Fruit fly (Drosophila melanogaster) whole organism, embryonic: ENCODE data around the gene Tim9b.
A peak's percentile ranks its signal among the peaks of the same experiment; 100 is the strongest.

Experiments used
- CG10321 ChIP-seq: fragments of 200-800 bp; sonication (Bioruptor generic); IDR thresholded peaks from 2 replicates; pipeline ENCODE4 v1.3.6; 2022; ENCODE audit warnings: missing biosample characterization, missing genetic modification characterization
- CG10565 ChIP-seq: fragments of 200-800 bp; sonication (Bioruptor generic); optimal IDR thresholded peaks from 3 replicates; lab custom pipeline; 2016; ENCODE audit warnings: missing biosample characterization, mild to moderate bottlenecking, missing genetic modification characterization
- CG11456 ChIP-seq: fragments of 200-800 bp; sonication (Bioruptor generic); IDR thresholded peaks from 3 replicates; pipeline ENCODE4 v1.3.6; 2022; ENCODE audit warnings: missing biosample characterization, missing genetic modification characterization
- CG11560 ChIP-seq: fragments of 200-800 bp; sonication (Bioruptor generic); IDR thresholded peaks from 3 replicates; pipeline ENCODE4 v1.3.6; 2022; ENCODE audit warnings: missing biosample characterization, missing genetic modification characterization
- CG1233 ChIP-seq: fragments of 200-800 bp; sonication (Bioruptor generic); optimal IDR thresholded peaks from 4 replicates; lab custom pipeline; 2018; ENCODE audit warnings: missing biosample characterization, mild to moderate bottlenecking, missing genetic modification characterization
- CG15479 ChIP-seq: fragments of 200-800 bp; sonication (Bioruptor generic); optimal IDR thresholded peaks from 3 replicates; lab custom pipeline; 2019; ENCODE audit warnings: missing biosample characterization, mild to moderate bottlenecking, missing genetic modification characterization, moderate library complexity
- CG15601 ChIP-seq: fragments of 200-800 bp; sonication (Bioruptor generic); optimal IDR thresholded peaks from 3 replicates; lab custom pipeline; 2019; ENCODE audit warnings: missing biosample characterization, mild to moderate bottlenecking, missing genetic modification characterization, moderate library complexity
- CG1603 ChIP-seq: fragments of 200-800 bp; sonication (Bioruptor generic); optimal IDR thresholded peaks from 2 replicates; lab custom pipeline; 2019; ENCODE audit warnings: missing biosample characterization, mild to moderate bottlenecking, missing genetic modification characterization, moderate library complexity
- CG17359 ChIP-seq: fragments of 200-800 bp; sonication (Bioruptor generic); optimal IDR thresholded peaks from 3 replicates; lab custom pipeline; 2018; ENCODE audit warnings: missing biosample characterization, mild to moderate bottlenecking, missing genetic modification characterization, moderate library complexity
- CG17361 ChIP-seq: fragments of 200-800 bp; sonication (Bioruptor generic); IDR thresholded peaks from 3 replicates; pipeline ENCODE4 v1.3.6; 2022; ENCODE audit warnings: missing biosample characterization, missing genetic modification characterization
- CG2120 ChIP-seq: fragments of 200-800 bp; sonication (Bioruptor generic); optimal IDR thresholded peaks from 3 replicates; lab custom pipeline; 2016; ENCODE audit warnings: missing biosample characterization, missing genetic modification characterization
- CG2712 ChIP-seq: fragments of 200-800 bp; optimal IDR thresholded peaks from 3 replicates; lab custom pipeline; 2019; ENCODE audit warnings: missing biosample characterization, mild to moderate bottlenecking, missing genetic modification characterization, moderate library complexity
- CG2889 ChIP-seq: fragments of 200-800 bp; sonication (Bioruptor generic); IDR thresholded peaks from 3 replicates; pipeline ENCODE4 v1.3.6; 2022; ENCODE audit warnings: missing biosample characterization, missing genetic modification characterization
- CG31224 ChIP-seq: fragments of 200-800 bp; sonication (Bioruptor generic); IDR thresholded peaks from 2 replicates; pipeline ENCODE4 v1.3.6; 2022; ENCODE audit warnings: missing biosample characterization, missing genetic modification characterization
- CG4328 ChIP-seq: fragments of 200-800 bp; sonication (Bioruptor generic); optimal IDR thresholded peaks from 3 replicates; lab custom pipeline; 2017; ENCODE audit warnings: missing biosample characterization, missing genetic modification reagents, missing genetic modification characterization
- CG43689 ChIP-seq: fragments of 200-800 bp; sonication (Bioruptor generic); IDR thresholded peaks from 2 replicates; pipeline ENCODE4 v1.3.6; 2022; ENCODE audit warnings: missing biosample characterization, missing genetic modification characterization
- CG4424 ChIP-seq: fragments of 200-800 bp; sonication (Bioruptor generic); optimal IDR thresholded peaks from 3 replicates; lab custom pipeline; 2016; ENCODE audit warnings: missing biosample characterization, missing genetic modification characterization
- CG7839 ChIP-seq: fragments of 200-800 bp; sonication (Bioruptor generic); optimal IDR thresholded peaks from 3 replicates; lab custom pipeline; 2018; ENCODE audit warnings: missing biosample characterization, mild to moderate bottlenecking, missing genetic modification characterization, moderate library complexity
- CG9215 ChIP-seq: fragments of 200-800 bp; sonication (Bioruptor generic); IDR thresholded peaks from 2 replicates; pipeline ENCODE4 v1.3.6; 2022; ENCODE audit warnings: missing biosample characterization, missing genetic modification characterization
- Dip3 ChIP-seq: fragments of 200-800 bp; sonication (Bioruptor generic); optimal IDR thresholded peaks from 3 replicates; lab custom pipeline; 2016; ENCODE audit warnings: missing biosample characterization, missing genetic modification characterization
- Doc2 ChIP-seq: fragments of 200-800 bp; sonication (Bioruptor generic); IDR thresholded peaks from 2 replicates; pipeline ENCODE4 v1.3.6; 2022; ENCODE audit warnings: missing biosample characterization, missing genetic modification characterization
- ERR ChIP-seq: fragments of 200-800 bp; sonication (Bioruptor generic); optimal IDR thresholded peaks from 2 replicates; lab custom pipeline; 2016; ENCODE audit warnings: missing biosample characterization, missing genetic modification characterization
- Hr39 ChIP-seq: fragments of >200 bp; optimal IDR thresholded peaks from 2 replicates; lab custom pipeline; 2017
- Lim3 ChIP-seq: fragments of 200-800 bp; sonication (Bioruptor generic); IDR thresholded peaks from 2 replicates; pipeline ENCODE4 v1.3.6; 2022; ENCODE audit warnings: missing biosample characterization, missing genetic modification characterization
- Med ChIP-seq: fragments of 200-800 bp; sonication (Bioruptor generic); peaks from one replicate; lab custom pipeline; 2016; ENCODE audit warnings: missing biosample characterization, missing genetic modification characterization, mild to moderate bottlenecking, inconsistent platforms, moderate library complexity
- Nf-YA ChIP-seq: fragments of 200-800 bp; sonication (Bioruptor generic); IDR thresholded peaks from 2 replicates; pipeline ENCODE4 v1.3.6; 2022; ENCODE audit warnings: missing biosample characterization, missing genetic modification characterization
- Oaz ChIP-seq: fragments of 200-800 bp; sonication (Bioruptor generic); IDR thresholded peaks from 2 replicates; pipeline ENCODE4 v1.3.6; 2022; ENCODE audit warnings: missing biosample characterization, missing genetic modification characterization
- Opbp ChIP-seq: fragments of 200-800 bp; sonication (Bioruptor generic); IDR thresholded peaks from 3 replicates; pipeline ENCODE4 v1.3.6; 2022; ENCODE audit warnings: missing biosample characterization, missing genetic modification characterization; ENCODE audit not compliant: partially characterized antibody
- Sox102F ChIP-seq: fragments of 200-800 bp; sonication (Bioruptor generic); optimal IDR thresholded peaks from 2 replicates; lab custom pipeline; 2018; ENCODE audit warnings: missing biosample characterization, mild to moderate bottlenecking, missing genetic modification characterization, moderate library complexity
- Ssrp ChIP-seq: fragments of 200-800 bp; sonication (Bioruptor generic); optimal IDR thresholded peaks from 2 replicates; lab custom pipeline; 2018; ENCODE audit warnings: missing biosample characterization, mild to moderate bottlenecking, missing genetic modification characterization, moderate library complexity
- Usf ChIP-seq: fragments of 200-800 bp; sonication (Bioruptor generic); optimal IDR thresholded peaks from 2 replicates; lab custom pipeline; 2017; ENCODE audit warnings: missing genotype, missing biosample characterization, missing genetic modification characterization
- az2 ChIP-seq: fragments of 200-800 bp; sonication (Bioruptor generic); optimal IDR thresholded peaks from 3 replicates; lab custom pipeline; 2016; ENCODE audit warnings: missing biosample characterization, missing genetic modification characterization
- chm ChIP-seq: fragments of 200-800 bp; sonication (Bioruptor generic); IDR thresholded peaks from 2 replicates; pipeline ENCODE4 v1.3.6; 2022; ENCODE audit warnings: missing biosample characterization, missing genetic modification characterization
- ems ChIP-seq: fragments of 200-800 bp; sonication (Bioruptor generic); optimal IDR thresholded peaks from 3 replicates; lab custom pipeline; 2016; ENCODE audit warnings: missing biosample characterization, missing genetic modification characterization
- ham ChIP-seq: fragments of 200-800 bp; sonication (Bioruptor generic); IDR thresholded peaks from 2 replicates; pipeline ENCODE4 v1.3.6; 2022; ENCODE audit warnings: missing biosample characterization, missing genetic modification characterization
- jumu ChIP-seq: fragments of 200-800 bp; sonication (Bioruptor generic); optimal IDR thresholded peaks from 3 replicates; lab custom pipeline; 2016; ENCODE audit warnings: missing biosample characterization, missing genetic modification characterization
- lab ChIP-seq: fragments of 200-800 bp; sonication (Bioruptor generic); optimal IDR thresholded peaks from 3 replicates; lab custom pipeline; 2017; ENCODE audit warnings: missing biosample characterization, missing genetic modification characterization, mild to moderate bottlenecking, moderate library complexity, missing genetic modification reagents
- maf-S ChIP-seq: fragments of 200-800 bp; sonication (Bioruptor generic); optimal IDR thresholded peaks from 2 replicates; lab custom pipeline; 2016; ENCODE audit warnings: missing biosample characterization, missing genetic modification characterization
- org-1 ChIP-seq: fragments of 200-800 bp; sonication (Bioruptor generic); optimal IDR thresholded peaks from 2 replicates; lab custom pipeline; 2017; ENCODE audit warnings: missing biosample characterization, missing genetic modification characterization
- pho ChIP-seq: fragments of 200-800 bp; sonication (Bioruptor generic); optimal IDR thresholded peaks from 2 replicates; lab custom pipeline; 2016; ENCODE audit warnings: missing biosample characterization, missing genetic modification characterization
- pnt ChIP-seq: fragments of 200-800 bp; sonication (Bioruptor generic); optimal IDR thresholded peaks from 3 replicates; lab custom pipeline; 2016; ENCODE audit warnings: missing biosample characterization, missing genetic modification characterization
- pzg ChIP-seq: fragments of 200-800 bp; sonication (Bioruptor generic); optimal IDR thresholded peaks from 3 replicates; lab custom pipeline; 2018; ENCODE audit warnings: missing biosample characterization, mild to moderate bottlenecking, missing genetic modification characterization, moderate library complexity
- row ChIP-seq: fragments of 200-800 bp; sonication (Bioruptor generic); IDR thresholded peaks from 3 replicates; pipeline ENCODE4 v1.3.6; 2022; ENCODE audit warnings: missing biosample characterization, missing genetic modification characterization
- salm ChIP-seq: fragments of 200-800 bp; sonication (Bioruptor generic); optimal IDR thresholded peaks from 2 replicates; lab custom pipeline; 2018; ENCODE audit warnings: missing biosample characterization, mild to moderate bottlenecking, missing genetic modification characterization
- slp2 ChIP-seq: fragments of 200-800 bp; sonication (Bioruptor generic); optimal IDR thresholded peaks from 2 replicates; lab custom pipeline; 2016; ENCODE audit warnings: missing biosample characterization, missing genetic modification characterization
- stc ChIP-seq: fragments of 200-800 bp; sonication (Bioruptor generic); IDR thresholded peaks from 2 replicates; pipeline ENCODE4 v1.3.6; 2022; ENCODE audit warnings: missing biosample characterization, missing genetic modification characterization
- stwl ChIP-seq: fragments of 200-800 bp; sonication (Bioruptor generic); optimal IDR thresholded peaks from 3 replicates; lab custom pipeline; 2018; ENCODE audit warnings: missing biosample characterization, mild to moderate bottlenecking, missing genetic modification characterization, moderate library complexity
- tin ChIP-seq: fragments of 200-800 bp; sonication (Bioruptor generic); optimal IDR thresholded peaks from 3 replicates; lab custom pipeline; 2016; ENCODE audit warnings: missing biosample characterization, missing genetic modification characterization
- tll ChIP-seq, 2 experiments: fragments of 200-800 bp in 1 of 2; fragments of >200 bp in 1 of 2; sonication (Bioruptor generic) in 1 of 2; optimal IDR thresholded peaks; 2 replicates each; lab custom pipeline; 2017 to 2019; ENCODE audit warnings: missing biosample characterization in 2 of 2, missing genetic modification characterization in 2 of 2, mild to moderate bottlenecking in 1 of 2, moderate library complexity in 1 of 2
- trem ChIP-seq: fragments of 200-800 bp; optimal IDR thresholded peaks from 3 replicates; lab custom pipeline; 2019; ENCODE audit warnings: missing biosample characterization, mild to moderate bottlenecking, missing genetic modification characterization, moderate library complexity
- tup ChIP-seq: fragments of 200-800 bp; sonication (Bioruptor generic); optimal IDR thresholded peaks from 2 replicates; lab custom pipeline; 2016; ENCODE audit warnings: missing biosample characterization, mild to moderate bottlenecking, missing genetic modification characterization, moderate library complexity
- twi ChIP-seq: fragments of 200-800 bp; optimal IDR thresholded peaks from 2 replicates; lab custom pipeline; 2019; ENCODE audit warnings: missing biosample characterization, mild to moderate bottlenecking, missing genetic modification characterization, moderate library complexity
- wek ChIP-seq: fragments of 200-800 bp; sonication (Bioruptor generic); optimal IDR thresholded peaks from 3 replicates; lab custom pipeline; 2018; ENCODE audit warnings: missing biosample characterization, mild to moderate bottlenecking, missing genetic modification characterization, moderate library complexity

Tim9b gene

DNA sequence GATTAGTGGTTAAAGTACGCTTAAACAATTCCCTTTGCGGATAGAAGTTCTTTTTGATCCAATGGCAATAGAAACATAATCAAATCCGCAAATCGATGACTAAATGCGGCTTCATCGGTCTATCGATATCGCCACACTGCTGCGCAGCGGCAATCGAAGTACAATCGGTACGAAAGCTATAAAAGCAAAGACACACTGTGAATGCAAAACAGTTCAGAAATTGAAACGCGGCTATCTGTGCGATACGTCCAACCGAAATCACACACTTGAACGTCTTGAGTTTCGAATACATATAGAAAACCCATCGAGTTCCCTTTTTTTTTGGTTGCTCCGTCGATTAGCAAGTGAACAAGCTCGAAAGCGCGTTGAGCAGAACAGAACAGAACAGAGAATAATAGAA, 13.3 kb downstream of the Tim9b start, which contains the start of gene CG14207 (continued):
- TF ChIP-seq chm (GFP tag; lab: Robert Waterston, UW) (peak; percentile 61; the same call in 1 of the 2 replicates), Doc2 (GFP tag; lab: Robert Waterston, UW) (no peak), az2 (no peak), CG2120 (no peak), tin (GFP tag; lab: Kevin White, UChicago) (no peak), twi (tag; lab: Kevin White, UChicago) (no peak), CG1603 (peak; percentile 20), salm (tag; lab: Kevin White, UChicago) (no peak), CG10565 (GFP tag; lab: Kevin White, UChicago) (no peak), CG43689 (GFP tag; lab: Robert Waterston, UW) (no peak), CG10321 (GFP tag; lab: Robert Waterston, UW) (no peak), ham (GFP tag; lab: Robert Waterston, UW) (no peak), ERR (GFP tag; lab: Kevin White, UChicago) (no peak), pho (GFP tag; lab: Kevin White, UChicago) (no peak), row (GFP tag; lab: Robert Waterston, UW) (peak; percentile 13; the same call in 1 of the 3 replicates), Hr39 (lab: Kevin White, UChicago) (no peak), CG1233 (GFP tag; lab: Kevin White, UChicago) (no peak), slp2 (GFP tag; lab: Kevin White, UChicago) (no peak), lab (GFP tag; lab: Kevin White, UChicago) (peak; percentile 14), tup (GFP tag; lab: Kevin White, UChicago) (no peak), Opbp (GFP tag; lab: Robert Waterston, UW) (peak; percentile 86), CG4328 (GFP tag; lab: Kevin White, UChicago) (no peak), CG2712 (tag; lab: Kevin White, UChicago) (peak; percentile 24), Lim3 (GFP tag; lab: Robert Waterston, UW) (no peak), stc (GFP tag; lab: Robert Waterston, UW) (no peak), wek (GFP tag; lab: Kevin White, UChicago) (peak; percentile 9), CG15601 (tag; lab: Kevin White, UChicago) (peak; percentile 10), CG17359 (tag; lab: Kevin White, UChicago) (peak; percentile 3), CG31224 (GFP tag; lab: Robert Waterston, UW) (no peak), CG15479 (GFP tag; lab: Kevin White, UChicago) (no peak), Oaz (no peak), pnt (GFP tag; lab: Kevin White, UChicago) (no peak), CG17361 (0 out of 3 replicates have a peak, but pooled peaks have one; percentile 19), Med (peak; percentile 83), stwl (peak; percentile 73), Ssrp (tag; lab: Kevin White, UChicago) (no peak), Usf (GFP tag; lab: Kevin White, UChicago) (no peak), Sox102F (GFP tag; lab: Kevin White, UChicago) (no peak), CG2889 (GFP tag; lab: Robert Waterston, UW) (no peak), CG7839 (tag; lab: Kevin White, UChicago) (peak; percentile 7), maf-S (GFP tag; lab: Kevin White, UChicago) (no peak), Dip3 (GFP tag; lab: Kevin White, UChicago) (peak; percentile 2), CG4424 (GFP tag; lab: Kevin White, UChicago) (no peak), jumu (GFP tag; lab: Kevin White, UChicago) (no peak), pzg (GFP tag; lab: Kevin White, UChicago) (peak; percentile 51), trem (tag; lab: Kevin White, UChicago) (peak; percentile 29), CG11456 (GFP tag; lab: Robert Waterston, UW) (no peak), org-1 (GFP tag; lab: Kevin White, UChicago) (no peak), CG9215 (GFP tag; lab: Robert Waterston, UW) (no peak), CG11560 (tag; lab: Robert Waterston, UW) (no peak), Nf-YA (GFP tag; lab: Robert Waterston, UW) (no peak), tll (GFP tag; optimal IDR thresholded peaks at IDR 0.05; lab: Kevin White, UChicago) (no peak), ems (peak; percentile 5)
